Fruit fly (Drosophila melanogaster) whole organism, embryonic: ENCODE measurements around the gene Upf2.

Experiments
- ATbp ChIP-seq: fragments of 200-800 bp; sonication (Bioruptor generic); optimal IDR thresholded peaks from 2 replicates; lab custom pipeline; 2017; ENCODE audit warnings: missing biosample characterization, mild to moderate bottlenecking, missing genetic modification characterization, missing genetic modification reagents
- Adf1 ChIP-seq: fragments of 200-800 bp; sonication (Bioruptor generic); IDR thresholded peaks from 2 replicates; pipeline ENCODE4 v1.3.6; 2022; ENCODE audit warnings: missing biosample characterization, missing genetic modification characterization
- BEAF-32 ChIP-seq: fragments of 200-800 bp; sonication (Bioruptor generic); optimal IDR thresholded peaks from 3 replicates; lab custom pipeline; 2017; ENCODE audit warnings: missing biosample characterization, missing genetic modification characterization, mild to moderate bottlenecking, moderate library complexity, missing genetic modification reagents
- CG15269 ChIP-seq: fragments of 200-800 bp; sonication (Bioruptor generic); optimal IDR thresholded peaks from 2 replicates; lab custom pipeline; 2018; ENCODE audit warnings: missing biosample characterization, mild to moderate bottlenecking, missing genetic modification characterization, moderate library complexity
- CG15514 ChIP-seq: fragments of 200-800 bp; sonication (Bioruptor generic); optimal IDR thresholded peaks from 3 replicates; lab custom pipeline; 2017; ENCODE audit warnings: missing biosample characterization, missing genetic modification characterization, mild to moderate bottlenecking, moderate library complexity, missing genetic modification reagents
- CG17361 ChIP-seq: fragments of 200-800 bp; sonication (Bioruptor generic); IDR thresholded peaks from 3 replicates; pipeline ENCODE4 v1.3.6; 2022; ENCODE audit warnings: missing biosample characterization, missing genetic modification characterization
- CG1792 ChIP-seq: fragments of 200-800 bp; sonication (Bioruptor generic); optimal IDR thresholded peaks from 2 replicates; lab custom pipeline; 2016; ENCODE audit warnings: missing biosample characterization, missing genetic modification characterization
- CG18476 ChIP-seq: fragments of 200-800 bp; sonication (Bioruptor generic); optimal IDR thresholded peaks from 2 replicates; lab custom pipeline; 2016; ENCODE audit warnings: missing biosample characterization, mild to moderate bottlenecking, missing genetic modification characterization
- CG2116 ChIP-seq: fragments of 200-800 bp; sonication (Bioruptor generic); optimal IDR thresholded peaks from 3 replicates; lab custom pipeline; 2018; ENCODE audit warnings: missing biosample characterization, mild to moderate bottlenecking, missing genetic modification characterization
- CG32772 ChIP-seq: fragments of 200-800 bp; sonication (Bioruptor generic); IDR thresholded peaks from 2 replicates; pipeline ENCODE4 v1.3.6; 2022; ENCODE audit warnings: missing biosample characterization, missing genetic modification characterization
- CG3838 ChIP-seq: fragments of 200-800 bp; sonication (Bioruptor generic); optimal IDR thresholded peaks from 3 replicates; lab custom pipeline; 2016; ENCODE audit warnings: missing biosample characterization, missing genetic modification characterization
- CG4328 ChIP-seq: fragments of 200-800 bp; sonication (Bioruptor generic); optimal IDR thresholded peaks from 3 replicates; lab custom pipeline; 2017; ENCODE audit warnings: missing biosample characterization, missing genetic modification reagents, missing genetic modification characterization
- CG4404 ChIP-seq: fragments of 200-800 bp; sonication (Bioruptor generic); IDR thresholded peaks from 2 replicates; pipeline ENCODE4 v1.3.6; 2022; ENCODE audit warnings: missing biosample characterization, missing genetic modification characterization
- CG4617 ChIP-seq: fragments of 200-800 bp; sonication (Bioruptor generic); optimal IDR thresholded peaks from 3 replicates; lab custom pipeline; 2016; ENCODE audit warnings: missing biosample characterization, missing genetic modification characterization, borderline replicate concordance
- CG4707 ChIP-seq: fragments of 200-800 bp; sonication (Bioruptor generic); optimal IDR thresholded peaks from 2 replicates; lab custom pipeline; 2018; ENCODE audit warnings: missing biosample characterization, mild to moderate bottlenecking, missing genetic modification characterization, moderate library complexity
- CG6689 ChIP-seq: fragments of 200-800 bp; sonication (Bioruptor generic); IDR thresholded peaks from 2 replicates; pipeline ENCODE4 v1.3.6; 2022; ENCODE audit warnings: missing biosample characterization, missing genetic modification characterization
- CG6813 ChIP-seq: fragments of 200-800 bp; sonication (Bioruptor generic); optimal IDR thresholded peaks from 2 replicates; lab custom pipeline; 2017; ENCODE audit warnings: missing biosample characterization, missing genetic modification characterization, mild to moderate bottlenecking, moderate library complexity, missing genetic modification reagents
- CG7987 ChIP-seq: fragments of 200-800 bp; sonication (Bioruptor generic); optimal IDR thresholded peaks from 2 replicates; lab custom pipeline; 2018; ENCODE audit warnings: missing biosample characterization, mild to moderate bottlenecking, missing genetic modification characterization, moderate library complexity
- CG9797 ChIP-seq: fragments of 200-800 bp; sonication (Bioruptor generic); optimal IDR thresholded peaks from 3 replicates; lab custom pipeline; 2018; ENCODE audit warnings: missing biosample characterization, mild to moderate bottlenecking, missing genetic modification characterization
- CG9876 ChIP-seq: fragments of 200-800 bp; sonication (Bioruptor generic); optimal IDR thresholded peaks from 2 replicates; lab custom pipeline; 2016; ENCODE audit warnings: missing biosample characterization, missing genetic modification characterization
- CG9932 ChIP-seq: fragments of 200-800 bp; sonication (Bioruptor generic); IDR thresholded peaks from 2 replicates; pipeline ENCODE4 v1.3.6; 2022; ENCODE audit warnings: missing biosample characterization, missing genetic modification characterization
- Dp ChIP-seq: fragments of 200-800 bp; sonication (Bioruptor generic); optimal IDR thresholded peaks from 2 replicates; lab custom pipeline; 2018; ENCODE audit warnings: missing biosample characterization, mild to moderate bottlenecking, missing genetic modification characterization, moderate library complexity
- ERR ChIP-seq: fragments of 200-800 bp; sonication (Bioruptor generic); optimal IDR thresholded peaks from 2 replicates; lab custom pipeline; 2016; ENCODE audit warnings: missing biosample characterization, missing genetic modification characterization
- Elba2 ChIP-seq: fragments of 200-800 bp; sonication (Bioruptor generic); optimal IDR thresholded peaks from 3 replicates; lab custom pipeline; 2016; ENCODE audit warnings: missing biosample characterization, missing genetic modification characterization
- Ets65A ChIP-seq: fragments of 200-800 bp; sonication (Bioruptor generic); peaks from one replicate; lab custom pipeline; 2016; ENCODE audit warnings: missing biosample characterization, missing genetic modification characterization
- Fer3 ChIP-seq: fragments of 200-800 bp; sonication (Bioruptor generic); optimal IDR thresholded peaks from 2 replicates; lab custom pipeline; 2018; ENCODE audit warnings: missing biosample characterization, mild to moderate bottlenecking, missing genetic modification characterization, moderate library complexity
- H15 ChIP-seq: fragments of 200-800 bp; sonication (Bioruptor generic); IDR thresholded peaks from 3 replicates; pipeline ENCODE4 v1.3.6; 2022; ENCODE audit warnings: missing biosample characterization, missing genetic modification characterization
- Hsf ChIP-seq: fragments of 200-800 bp; sonication (Bioruptor generic); optimal IDR thresholded peaks from 3 replicates; lab custom pipeline; 2016; ENCODE audit warnings: missing biosample characterization, missing genetic modification characterization
- MTF-1 ChIP-seq: fragments of 200-800 bp; sonication (Bioruptor generic); optimal IDR thresholded peaks from 2 replicates; lab custom pipeline; 2018; ENCODE audit warnings: missing biosample characterization, mild to moderate bottlenecking, missing genetic modification characterization, borderline replicate concordance
- Nf-YA ChIP-seq: fragments of 200-800 bp; sonication (Bioruptor generic); IDR thresholded peaks from 2 replicates; pipeline ENCODE4 v1.3.6; 2022; ENCODE audit warnings: missing biosample characterization, missing genetic modification characterization
- amos ChIP-seq: fragments of 200-800 bp; sonication (Bioruptor generic); IDR thresholded peaks from 2 replicates; pipeline ENCODE4 v1.3.6; 2022; ENCODE audit warnings: missing biosample characterization, missing genetic modification characterization; ENCODE audit not compliant: partially characterized antibody
- bcd ChIP-seq: fragments of 200-800 bp; sonication (Bioruptor generic); optimal IDR thresholded peaks from 2 replicates; lab custom pipeline; 2017; ENCODE audit warnings: missing biosample characterization, mild to moderate bottlenecking, missing genetic modification characterization
- br ChIP-seq: fragments of >200 bp; optimal IDR thresholded peaks from 2 replicates; lab custom pipeline; 2017
- btn ChIP-seq: fragments of 200-800 bp; sonication (Bioruptor generic); optimal IDR thresholded peaks from 2 replicates; lab custom pipeline; 2016; ENCODE audit warnings: missing biosample characterization, missing genetic modification characterization
- ewg ChIP-seq: fragments of 200-800 bp; sonication (Bioruptor generic); optimal IDR thresholded peaks from 3 replicates; lab custom pipeline; 2017; ENCODE audit warnings: mild to moderate bottlenecking, missing biosample characterization, missing genetic modification reagents, missing genetic modification characterization
- gsb-n ChIP-seq: fragments of 200-800 bp; sonication (Bioruptor generic); optimal IDR thresholded peaks from 3 replicates; lab custom pipeline; 2018; ENCODE audit warnings: missing biosample characterization, mild to moderate bottlenecking, missing genetic modification characterization
- h ChIP-seq: fragments of >200 bp; optimal IDR thresholded peaks from 2 replicates; lab custom pipeline; 2017
- her ChIP-seq: fragments of 200-800 bp; sonication (Bioruptor generic); optimal IDR thresholded peaks from 2 replicates; lab custom pipeline; 2016; ENCODE audit warnings: missing biosample characterization, missing genetic modification characterization
- klu ChIP-seq: fragments of 200-800 bp; sonication (Bioruptor generic); IDR thresholded peaks from 2 replicates; pipeline ENCODE4 v1.3.6; 2022; ENCODE audit warnings: missing biosample characterization, missing genetic modification characterization
- luna ChIP-seq: fragments of 200-800 bp; sonication (Bioruptor generic); optimal IDR thresholded peaks from 2 replicates; lab custom pipeline; 2016; ENCODE audit warnings: missing biosample characterization, missing genetic modification characterization
- org-1 ChIP-seq: fragments of 200-800 bp; sonication (Bioruptor generic); optimal IDR thresholded peaks from 2 replicates; lab custom pipeline; 2017; ENCODE audit warnings: missing biosample characterization, missing genetic modification characterization
- peb ChIP-seq: fragments of 200-800 bp; sonication (Bioruptor generic); IDR thresholded peaks from 2 replicates; pipeline ENCODE4 v1.3.6; 2022; ENCODE audit warnings: missing biosample characterization, missing genetic modification characterization
- schlank ChIP-seq: fragments of 200-800 bp; sonication (Bioruptor generic); optimal IDR thresholded peaks from 2 replicates; lab custom pipeline; 2018; ENCODE audit warnings: missing biosample characterization, mild to moderate bottlenecking, missing genetic modification characterization
- scrt ChIP-seq: fragments of 200-800 bp; sonication (Bioruptor generic); optimal IDR thresholded peaks from 2 replicates; lab custom pipeline; 2018; ENCODE audit warnings: missing biosample characterization, mild to moderate bottlenecking, missing genetic modification characterization, moderate library complexity
- sim ChIP-seq: fragments of 200-800 bp; sonication (Bioruptor generic); IDR thresholded peaks from 2 replicates; pipeline ENCODE4 v1.3.6; 2022; ENCODE audit warnings: missing biosample characterization, missing genetic modification characterization
- stwl ChIP-seq: fragments of 200-800 bp; sonication (Bioruptor generic); optimal IDR thresholded peaks from 3 replicates; lab custom pipeline; 2018; ENCODE audit warnings: missing biosample characterization, mild to moderate bottlenecking, missing genetic modification characterization, moderate library complexity
- tgo ChIP-seq: fragments of 200-800 bp; sonication (Bioruptor generic); IDR thresholded peaks from 3 replicates; pipeline ENCODE4 v1.3.6; 2022; ENCODE audit warnings: missing biosample characterization, missing genetic modification characterization
- tio ChIP-seq: fragments of 200-800 bp; sonication (Bioruptor generic); optimal IDR thresholded peaks from 2 replicates; lab custom pipeline; 2017; ENCODE audit warnings: missing biosample characterization, missing genetic modification characterization, inconsistent platforms
- trem ChIP-seq: fragments of 200-800 bp; optimal IDR thresholded peaks from 3 replicates; lab custom pipeline; 2019; ENCODE audit warnings: missing biosample characterization, mild to moderate bottlenecking, missing genetic modification characterization, moderate library complexity
- zen2 ChIP-seq: fragments of 200-800 bp; sonication (Bioruptor generic); IDR thresholded peaks from 3 replicates; pipeline ENCODE4 v1.3.6; 2022; ENCODE audit warnings: missing biosample characterization, missing genetic modification characterization; ENCODE audit not compliant: partially characterized antibody

Gene Upf2

dm6 chrX:8092075-8092682 lies 16.9 kb upstream of the Upf2 start (continued):
- TF ChIP-seq CG6813 (GFP tag; lab: Kevin White, UChicago) (peak; percentile 92), Hsf (GFP tag; lab: Kevin White, UChicago) (peak; percentile 89), CG4404 (peak; percentile 78; the same call in 1 of the 2 replicates), CG9876 (GFP tag; lab: Kevin White, UChicago) (peak; percentile 25), H15 (peak; percentile 90), ewg (peak; percentile 90), her (GFP tag; lab: Kevin White, UChicago) (peak; percentile 57), Fer3 (tag; lab: Kevin White, UChicago) (peak; percentile 95), ATbp (GFP tag; lab: Kevin White, UChicago) (peak; percentile 95), CG15514 (GFP tag; lab: Kevin White, UChicago) (peak; percentile 83), CG32772 (GFP tag; lab: Robert Waterston, UW) (peak; percentile 85), CG9932 (GFP tag; lab: Robert Waterston, UW) (peak; percentile 87), CG9797 (GFP tag; lab: Kevin White, UChicago) (peak; percentile 28), Ets65A (peak; percentile 69), gsb-n (tag; lab: Kevin White, UChicago) (peak; percentile 92), CG4617 (GFP tag; lab: Kevin White, UChicago) (peak; percentile 68), stwl (peak; percentile 7), Dp (GFP tag; lab: Kevin White, UChicago) (peak; percentile 11), CG1792 (GFP tag; lab: Kevin White, UChicago) (peak; percentile 79), tgo (GFP tag; lab: Robert Waterston, UW) (peak; percentile 95), CG7987 (GFP tag; lab: Kevin White, UChicago) (peak; percentile 60), CG6689 (GFP tag; lab: Robert Waterston, UW) (peak; percentile 93), peb (GFP tag; lab: Robert Waterston, UW) (peak; percentile 90), CG17361 (GFP tag; lab: Robert Waterston, UW) (peak; percentile 97), br (no peak), CG18476 (GFP tag; lab: Kevin White, UChicago) (peak; percentile 91), Elba2 (GFP tag; lab: Kevin White, UChicago) (no peak), klu (GFP tag; lab: Robert Waterston, UW) (peak; percentile 88), sim (GFP tag; lab: Robert Waterston, UW) (peak; percentile 55; the same call in 1 of the 2 replicates), CG2116 (GFP tag; lab: Kevin White, UChicago) (peak; percentile 70), luna (GFP tag; lab: Kevin White, UChicago) (peak; percentile 35), ERR (GFP tag; lab: Kevin White, UChicago) (peak; percentile 44), MTF-1 (peak; percentile 65), org-1 (GFP tag; lab: Kevin White, UChicago) (peak; percentile 94), trem (peak; percentile 88), CG4707 (GFP tag; lab: Kevin White, UChicago) (peak; percentile 69), schlank (tag; lab: Kevin White, UChicago) (peak; percentile 77), scrt (GFP tag; lab: Kevin White, UChicago) (peak; percentile 89), h (lab: Kevin White, UChicago) (no peak), tio (peak; percentile 92), Adf1 (peak; percentile 87), bcd (GFP tag; lab: Kevin White, UChicago) (peak; percentile 95), CG4328 (GFP tag; lab: Kevin White, UChicago) (peak; percentile 97), amos (GFP tag; lab: Robert Waterston, UW) (no peak), CG3838 (GFP tag; lab: Kevin White, UChicago) (peak; percentile 73), zen2 (no peak), BEAF-32 (GFP tag; lab: Kevin White, UChicago) (peak; percentile 6), btn (peak; percentile 6), CG15269 (tag; lab: Kevin White, UChicago) (peak; percentile 97), Nf-YA (GFP tag; lab: Robert Waterston, UW) (peak; percentile 78)
